Fruit fly (Drosophila melanogaster) whole organism, embryonic: Measurements from ENCODE around the gene cup.
A peak's percentile ranks its signal among the peaks of the same experiment; 100 is the strongest.

Experiments used
- CG11247 ChIP-seq: fragments of 200-800 bp; sonication (Bioruptor generic); IDR thresholded peaks from 2 replicates; pipeline ENCODE4 v1.3.6; 2022; ENCODE audit warnings: missing biosample characterization, missing genetic modification characterization
- CG11695 ChIP-seq: fragments of 200-800 bp; sonication (Bioruptor generic); IDR thresholded peaks from 3 replicates; pipeline ENCODE4 v1.3.6; 2022; ENCODE audit warnings: missing biosample characterization, missing genetic modification characterization
- CG11723 ChIP-seq: fragments of 200-800 bp; sonication (Bioruptor generic); optimal IDR thresholded peaks from 2 replicates; lab custom pipeline; 2017; ENCODE audit warnings: missing biosample characterization, mild to moderate bottlenecking, missing genetic modification characterization
- CG14441 ChIP-seq: fragments of 200-800 bp; sonication (Bioruptor generic); IDR thresholded peaks from 2 replicates; pipeline ENCODE4 v1.3.6; 2022; ENCODE audit warnings: missing biosample characterization, missing genetic modification characterization
- CG15514 ChIP-seq: fragments of 200-800 bp; sonication (Bioruptor generic); optimal IDR thresholded peaks from 3 replicates; lab custom pipeline; 2017; ENCODE audit warnings: missing biosample characterization, missing genetic modification characterization, mild to moderate bottlenecking, moderate library complexity, missing genetic modification reagents
- CG4730 ChIP-seq: fragments of 200-800 bp; sonication (Bioruptor generic); IDR thresholded peaks from 2 replicates; pipeline ENCODE4 v1.3.6; 2022; ENCODE audit warnings: missing biosample characterization, missing genetic modification characterization
- CG4820 ChIP-seq: fragments of 200-800 bp; sonication (Bioruptor generic); optimal IDR thresholded peaks from 3 replicates; lab custom pipeline; 2016; ENCODE audit warnings: missing biosample characterization, missing genetic modification characterization
- CG5180 ChIP-seq: fragments of 200-800 bp; sonication (Bioruptor generic); optimal IDR thresholded peaks from 3 replicates; lab custom pipeline; 2017; ENCODE audit warnings: missing biosample characterization, missing genetic modification characterization, mild to moderate bottlenecking, moderate library complexity, missing genetic modification reagents
- CG7372 ChIP-seq: fragments of 200-800 bp; sonication (Bioruptor generic); IDR thresholded peaks from 2 replicates; pipeline ENCODE4 v1.3.6; 2022; ENCODE audit warnings: missing biosample characterization, missing genetic modification characterization
- CG8089 ChIP-seq: fragments of 200-800 bp; sonication (Bioruptor generic); optimal IDR thresholded peaks from 3 replicates; lab custom pipeline; 2016; ENCODE audit warnings: missing biosample characterization, missing genetic modification characterization
- CG8281 ChIP-seq: fragments of 200-800 bp; sonication (Bioruptor generic); optimal IDR thresholded peaks from 2 replicates; lab custom pipeline; 2018; ENCODE audit warnings: missing biosample characterization, mild to moderate bottlenecking, missing genetic modification characterization, moderate library complexity
- CG8388 ChIP-seq: fragments of 200-800 bp; sonication (Bioruptor generic); optimal IDR thresholded peaks from 2 replicates; lab custom pipeline; 2019; ENCODE audit warnings: missing biosample characterization, mild to moderate bottlenecking, missing genetic modification characterization, moderate library complexity
- CG8765 ChIP-seq: fragments of 200-800 bp; sonication (Bioruptor generic); IDR thresholded peaks from 2 replicates; pipeline ENCODE4 v1.3.6; 2022; ENCODE audit warnings: missing biosample characterization, missing genetic modification characterization
- CG8924 ChIP-seq: fragments of 200-800 bp; optimal IDR thresholded peaks from 3 replicates; lab custom pipeline; 2019; ENCODE audit warnings: missing biosample characterization, mild to moderate bottlenecking, missing genetic modification characterization, moderate library complexity
- CG9817 ChIP-seq: fragments of 200-800 bp; sonication (Bioruptor generic); optimal IDR thresholded peaks from 2 replicates; lab custom pipeline; 2018; ENCODE audit warnings: missing biosample characterization, mild to moderate bottlenecking, missing genetic modification characterization, moderate library complexity
- CTCF ChIP-seq: fragments of 200-800 bp; sonication (Bioruptor generic); optimal IDR thresholded peaks from 2 replicates; lab custom pipeline; 2017; ENCODE audit warnings: missing biosample characterization, mild to moderate bottlenecking, missing genetic modification characterization, moderate library complexity
- Chrac-16 ChIP-seq: fragments of 200-800 bp; sonication (Bioruptor generic); optimal IDR thresholded peaks from 3 replicates; lab custom pipeline; 2016; ENCODE audit warnings: missing biosample characterization, missing genetic modification characterization
- CoRest ChIP-seq: fragments of 200-800 bp; sonication (Bioruptor generic); optimal IDR thresholded peaks from 3 replicates; lab custom pipeline; 2018; ENCODE audit warnings: missing biosample characterization, mild to moderate bottlenecking, missing genetic modification characterization, moderate library complexity
- ERR ChIP-seq: fragments of 200-800 bp; sonication (Bioruptor generic); optimal IDR thresholded peaks from 2 replicates; lab custom pipeline; 2016; ENCODE audit warnings: missing biosample characterization, missing genetic modification characterization
- H15 ChIP-seq: fragments of 200-800 bp; sonication (Bioruptor generic); IDR thresholded peaks from 3 replicates; pipeline ENCODE4 v1.3.6; 2022; ENCODE audit warnings: missing biosample characterization, missing genetic modification characterization
- HLH3B ChIP-seq: fragments of 200-800 bp; sonication (Bioruptor generic); IDR thresholded peaks from 2 replicates; pipeline ENCODE4 v1.3.6; 2022; ENCODE audit warnings: missing biosample characterization, missing genetic modification characterization
- HmgZ ChIP-seq: fragments of 200-800 bp; sonication (Bioruptor generic); optimal IDR thresholded peaks from 2 replicates; lab custom pipeline; 2018; ENCODE audit warnings: missing biosample characterization, mild to moderate bottlenecking, missing genetic modification characterization
- Sin3A ChIP-seq: fragments of >200 bp; optimal IDR thresholded peaks from 2 replicates; lab custom pipeline; 2018
- Six4 ChIP-seq: fragments of 200-800 bp; sonication (Bioruptor generic); optimal IDR thresholded peaks from 2 replicates; lab custom pipeline; 2016; ENCODE audit warnings: missing biosample characterization, missing genetic modification characterization
- Sox100B ChIP-seq: fragments of 200-800 bp; sonication (Bioruptor generic); optimal IDR thresholded peaks from 3 replicates; lab custom pipeline; 2018; ENCODE audit warnings: missing biosample characterization, mild to moderate bottlenecking, missing genetic modification characterization
- Sox102F ChIP-seq: fragments of 200-800 bp; sonication (Bioruptor generic); optimal IDR thresholded peaks from 2 replicates; lab custom pipeline; 2018; ENCODE audit warnings: missing biosample characterization, mild to moderate bottlenecking, missing genetic modification characterization, moderate library complexity
- Taf1 ChIP-seq: fragments of 200-800 bp; sonication (Bioruptor generic); IDR thresholded peaks from 2 replicates; pipeline ENCODE4 v1.3.6; 2022; ENCODE audit warnings: missing biosample characterization, missing genetic modification characterization
- ac ChIP-seq: fragments of 200-800 bp; sonication (Bioruptor generic); optimal IDR thresholded peaks from 3 replicates; lab custom pipeline; 2017; ENCODE audit warnings: missing biosample characterization, mild to moderate bottlenecking, missing genetic modification characterization
- ap ChIP-seq: fragments of 200-800 bp; sonication (Bioruptor generic); IDR thresholded peaks from 2 replicates; pipeline ENCODE4 v1.3.6; 2022; ENCODE audit warnings: missing biosample characterization, missing genetic modification characterization
- ash1 ChIP-seq: fragments of 200-800 bp; sonication (Bioruptor generic); optimal IDR thresholded peaks from 2 replicates; lab custom pipeline; 2018; ENCODE audit warnings: missing biosample characterization, mild to moderate bottlenecking, missing genetic modification characterization
- az2 ChIP-seq: fragments of 200-800 bp; sonication (Bioruptor generic); optimal IDR thresholded peaks from 3 replicates; lab custom pipeline; 2016; ENCODE audit warnings: missing biosample characterization, missing genetic modification characterization
- bcd ChIP-seq: fragments of 200-800 bp; sonication (Bioruptor generic); optimal IDR thresholded peaks from 2 replicates; lab custom pipeline; 2017; ENCODE audit warnings: missing biosample characterization, mild to moderate bottlenecking, missing genetic modification characterization
- bigmax ChIP-seq: fragments of 200-800 bp; sonication (Bioruptor generic); optimal IDR thresholded peaks from 2 replicates; lab custom pipeline; 2018; ENCODE audit warnings: missing biosample characterization, mild to moderate bottlenecking, missing genetic modification characterization
- cas ChIP-seq: fragments of 200-800 bp; sonication (Bioruptor generic); IDR thresholded peaks from 2 replicates; pipeline ENCODE4 v1.3.6; 2022; ENCODE audit warnings: missing biosample characterization, missing genetic modification characterization
- cg ChIP-seq: fragments of 200-800 bp; sonication (Bioruptor generic); optimal IDR thresholded peaks from 3 replicates; lab custom pipeline; 2019; ENCODE audit warnings: missing biosample characterization, mild to moderate bottlenecking, missing genetic modification characterization, moderate library complexity
- en ChIP-seq: fragments of 200-800 bp; sonication (Bioruptor generic); optimal IDR thresholded peaks from 2 replicates; lab custom pipeline; 2016; ENCODE audit warnings: missing biosample characterization, missing genetic modification characterization
- esg ChIP-seq: fragments of 200-800 bp; sonication (Bioruptor generic); conservative IDR thresholded peaks from 2 replicates; pipeline ENCODE4 v1.3.6; 2022; ENCODE audit warnings: missing biosample characterization, missing genetic modification characterization
- exex ChIP-seq: fragments of 200-800 bp; sonication (Bioruptor generic); optimal IDR thresholded peaks from 4 replicates; lab custom pipeline; 2018; ENCODE audit warnings: missing biosample characterization, mild to moderate bottlenecking, missing genetic modification characterization, moderate library complexity
- fu2 ChIP-seq: fragments of 200-800 bp; sonication (Bioruptor generic); optimal IDR thresholded peaks from 2 replicates; lab custom pipeline; 2016; ENCODE audit warnings: missing biosample characterization, missing genetic modification characterization
- gcm ChIP-seq: fragments of 200-800 bp; sonication (Bioruptor generic); optimal IDR thresholded peaks from 2 replicates; lab custom pipeline; 2019; ENCODE audit warnings: missing biosample characterization, mild to moderate bottlenecking, missing genetic modification characterization, moderate library complexity
- kah ChIP-seq: fragments of 200-800 bp; sonication (Bioruptor generic); optimal IDR thresholded peaks from 2 replicates; lab custom pipeline; 2018; ENCODE audit warnings: missing biosample characterization, mild to moderate bottlenecking, missing genetic modification characterization
- lilli ChIP-seq: fragments of 200-800 bp; sonication (Bioruptor generic); optimal IDR thresholded peaks from 3 replicates; lab custom pipeline; 2016; ENCODE audit warnings: missing biosample characterization, missing genetic modification characterization
- lov ChIP-seq, 2 experiments: fragments of 200-800 bp in 1 of 2; fragments of >200 bp in 1 of 2; sonication (Bioruptor generic) in 1 of 2; IDR thresholded peaks in 1 of 2; optimal IDR thresholded peaks in 1 of 2; 2 replicates in 1 of 2; 3 replicates in 1 of 2; pipeline versions ENCODE4 v1.3.6 to Lab custom; 2017 to 2022; ENCODE audit warnings: missing biosample characterization in 1 of 2, missing genetic modification characterization in 1 of 2
- nmo ChIP-seq: fragments of 200-800 bp; sonication (Bioruptor generic); optimal IDR thresholded peaks from 2 replicates; lab custom pipeline; 2018; ENCODE audit warnings: missing biosample characterization, mild to moderate bottlenecking, missing genetic modification characterization, moderate library complexity
- peb ChIP-seq: fragments of 200-800 bp; sonication (Bioruptor generic); IDR thresholded peaks from 2 replicates; pipeline ENCODE4 v1.3.6; 2022; ENCODE audit warnings: missing biosample characterization, missing genetic modification characterization
- rib ChIP-seq: fragments of 200-800 bp; sonication (Bioruptor generic); IDR thresholded peaks from 2 replicates; pipeline ENCODE4 v1.3.6; 2022; ENCODE audit warnings: missing biosample characterization, missing genetic modification characterization
- scrt ChIP-seq: fragments of 200-800 bp; sonication (Bioruptor generic); optimal IDR thresholded peaks from 2 replicates; lab custom pipeline; 2018; ENCODE audit warnings: missing biosample characterization, mild to moderate bottlenecking, missing genetic modification characterization, moderate library complexity
- seq ChIP-seq: fragments of 200-800 bp; sonication (Bioruptor generic); IDR thresholded peaks from 2 replicates; pipeline ENCODE4 v1.3.6; 2022; ENCODE audit warnings: missing biosample characterization, missing genetic modification characterization
- slp2 ChIP-seq: fragments of 200-800 bp; sonication (Bioruptor generic); optimal IDR thresholded peaks from 2 replicates; lab custom pipeline; 2016; ENCODE audit warnings: missing biosample characterization, missing genetic modification characterization
- stwl ChIP-seq: fragments of 200-800 bp; sonication (Bioruptor generic); optimal IDR thresholded peaks from 3 replicates; lab custom pipeline; 2018; ENCODE audit warnings: missing biosample characterization, mild to moderate bottlenecking, missing genetic modification characterization, moderate library complexity
- sug ChIP-seq: fragments of 200-800 bp; optimal IDR thresholded peaks from 2 replicates; lab custom pipeline; 2019; ENCODE audit warnings: missing biosample characterization, mild to moderate bottlenecking, missing genetic modification characterization, moderate library complexity
- trh ChIP-seq: fragments of 200-800 bp; sonication (Bioruptor generic); optimal IDR thresholded peaks from 2 replicates; lab custom pipeline; 2016; ENCODE audit warnings: missing biosample characterization, missing genetic modification characterization
- vfl ChIP-seq: fragments of 200-800 bp; sonication (Bioruptor generic); optimal IDR thresholded peaks from 2 replicates; lab custom pipeline; 2016; ENCODE audit warnings: missing biosample characterization, missing genetic modification characterization

Gene cup

dm6 chr2L:6693794-6694254 is 30.4 kb downstream of the cup start (continued):
- TF ChIP-seq CoRest (tag; lab: Kevin White, UChicago) (peak; percentile 71), CG9817 (no peak), bigmax (GFP tag; lab: Kevin White, UChicago) (no peak), HmgZ (tag; lab: Kevin White, UChicago) (peak; percentile 5), CG14441 (GFP tag; lab: Robert Waterston, UW) (no peak), kah (no peak), CG8924 (tag; lab: Kevin White, UChicago) (peak; percentile 72), nmo (GFP tag; lab: Kevin White, UChicago) (peak; percentile 76), CG4820 (peak; percentile 91), CG11247 (no peak), ERR (GFP tag; lab: Kevin White, UChicago) (no peak), seq (GFP tag; lab: Robert Waterston, UW) (no peak), ap (GFP tag; lab: Robert Waterston, UW) (no peak), CG8765 (GFP tag; lab: Robert Waterston, UW) (no peak), ac (GFP tag; lab: Kevin White, UChicago) (no peak), CG4730 (GFP tag; lab: Robert Waterston, UW) (no peak), CG8089 (peak; percentile 10), CG8388 (peak; percentile 55), H15 (GFP tag; lab: Robert Waterston, UW) (no peak), Chrac-16 (GFP tag; lab: Kevin White, UChicago) (no peak), HLH3B (no peak), scrt (peak; percentile 20), lilli (GFP tag; lab: Kevin White, UChicago) (peak; percentile 27), cg (GFP tag; lab: Kevin White, UChicago) (no peak), gcm (peak; percentile 56), lov (optimal IDR thresholded peaks at IDR 0.05; lab: Kevin White, UChicago) (no peak), lov (GFP tag; IDR thresholded peaks at IDR 0.05; lab: Robert Waterston, UW) (no peak), stwl (tag; lab: Kevin White, UChicago) (no peak), CG15514 (GFP tag; lab: Kevin White, UChicago) (no peak), CG11695 (GFP tag; lab: Robert Waterston, UW) (0 out of 3 replicates have a peak, but pooled peaks have one; percentile 26), bcd (GFP tag; lab: Kevin White, UChicago) (peak; percentile 27), Six4 (peak; percentile 41), CG8281 (tag; lab: Kevin White, UChicago) (no peak), trh (GFP tag; lab: Kevin White, UChicago) (no peak), peb (GFP tag; lab: Robert Waterston, UW) (no peak), en (GFP tag; lab: Kevin White, UChicago) (no peak), Sox102F (GFP tag; lab: Kevin White, UChicago) (peak; percentile 53), Sin3A (lab: Kevin White, UChicago) (no peak), Sox100B (GFP tag; lab: Kevin White, UChicago) (peak; percentile 84), CG11723 (peak; percentile 28), exex (tag; lab: Kevin White, UChicago) (no peak), CG5180 (GFP tag; lab: Kevin White, UChicago) (no peak), slp2 (GFP tag; lab: Kevin White, UChicago) (no peak), rib (GFP tag; lab: Robert Waterston, UW) (no peak), CG7372 (no peak), vfl (no peak), ash1 (GFP tag; lab: Kevin White, UChicago) (no peak), fu2 (GFP tag; lab: Kevin White, UChicago) (no peak), cas (GFP tag; lab: Robert Waterston, UW) (no peak), az2 (GFP tag; lab: Kevin White, UChicago) (peak; percentile 37), sug (tag; lab: Kevin White, UChicago) (no peak), esg (GFP tag; lab: Robert Waterston, UW) (no peak), Taf1 (GFP tag; lab: Robert Waterston, UW) (no peak), CTCF (GFP tag; lab: Kevin White, UChicago) (no peak)
